Worm (Caenorhabditis elegans) whole organism, L1 larva: Measurements from ENCODE around the gene twk-6.

Source experiments
- C04F5.9 ChIP-seq: sonication (generic microtip); optimal IDR thresholded peaks from 2 replicates; lab custom pipeline; 2016; ENCODE audit warnings: missing genetic modification characterization, missing compliant biosample characterization
- C16A3.4 ChIP-seq: fragments of 150-350 bp; optimal IDR thresholded peaks from 2 replicates; lab custom pipeline; 2014; ENCODE audit warnings: missing biosample characterization, missing genetic modification characterization
- C34B4.2 ChIP-seq: sonication (generic microtip); optimal IDR thresholded peaks from 2 replicates; lab custom pipeline; 2017; ENCODE audit warnings: mild to moderate bottlenecking, missing genetic modification characterization, missing compliant biosample characterization
- F16B12.6 ChIP-seq: fragments of 150-350 bp; optimal IDR thresholded peaks from 2 replicates; lab custom pipeline; 2014; ENCODE audit warnings: missing biosample characterization, missing genetic modification characterization
- Y116A8C.19 ChIP-seq: sonication (generic microtip); optimal IDR thresholded peaks from 2 replicates; lab custom pipeline; 2016; ENCODE audit warnings: missing compliant biosample characterization, missing genetic modification characterization, borderline replicate concordance
- aha-1 ChIP-seq: fragments of 150-350 bp; optimal IDR thresholded peaks from 2 replicates; lab custom pipeline; 2014; ENCODE audit warnings: missing biosample characterization, missing genetic modification characterization
- alr-1 ChIP-seq: fragments of 200-800 bp; sonication (Bioruptor generic); optimal IDR thresholded peaks from 2 replicates; lab custom pipeline; 2018; ENCODE audit warnings: borderline replicate concordance, mild to moderate bottlenecking, missing genetic modification characterization, missing compliant biosample characterization
- aly-2 ChIP-seq: fragments of 150-350 bp; optimal IDR thresholded peaks from 2 replicates; lab custom pipeline; 2014; ENCODE audit warnings: missing biosample characterization, missing genetic modification characterization
- ama-1 ChIP-seq: fragments of 150-350 bp; optimal IDR thresholded peaks from 2 replicates; lab custom pipeline; 2014
- blmp-1 ChIP-seq: fragments of 150-350 bp; optimal IDR thresholded peaks from 2 replicates; lab custom pipeline; 2014; ENCODE audit warnings: missing biosample characterization, missing genetic modification characterization
- ceh-82 ChIP-seq, 3 experiments: fragments of 150-350 bp in 1 of 3; sonication (generic microtip) in 2 of 3; optimal IDR thresholded peaks; 2 replicates each; lab custom pipeline; 2014 to 2017; ENCODE audit warnings: missing biosample characterization in 3 of 3, missing genetic modification characterization in 3 of 3
- ceh-90 ChIP-seq: sonication (generic microtip); optimal IDR thresholded peaks from 2 replicates; lab custom pipeline; 2016; ENCODE audit warnings: missing genetic modification characterization, missing compliant biosample characterization
- dpl-1 ChIP-seq, 3 experiments: fragments of 150-350 bp in 2 of 3; sonication (generic microtip) in 1 of 3; optimal IDR thresholded peaks; 2 replicates each; lab custom pipeline; 2014 to 2017; ENCODE audit warnings: missing biosample characterization in 3 of 3, missing genetic modification characterization in 3 of 3, missing genetic modification reagents in 3 of 3
- dsc-1 ChIP-seq: sonication (generic microtip); optimal IDR thresholded peaks from 2 replicates; lab custom pipeline; 2016; ENCODE audit warnings: mild to moderate bottlenecking, missing genetic modification characterization, missing compliant biosample characterization
- efl-1 ChIP-seq, 4 experiments: fragments of 150-350 bp; optimal IDR thresholded peaks in 3 of 4; peaks in 1 of 4; 1 replicate in 1 of 4; 2 replicates in 3 of 4; lab custom pipeline; 2014; ENCODE audit warnings: missing biosample characterization in 2 of 4, missing genetic modification characterization in 2 of 4, missing genetic modification reagents in 2 of 4
- egl-13 ChIP-seq: sonication (generic microtip); optimal IDR thresholded peaks from 2 replicates; lab custom pipeline; 2016; ENCODE audit warnings: missing genotype, missing genetic modification reagents, missing genetic modification characterization, missing compliant biosample characterization
- elt-3 ChIP-seq, 6 experiments: fragments of 150-350 bp in 1 of 6; sonication (generic microtip); optimal IDR thresholded peaks; 2 replicates each; lab custom pipeline; 2017 to 2018; ENCODE audit warnings: missing biosample characterization in 6 of 6, missing genetic modification characterization in 6 of 6, inconsistent platforms in 1 of 6
- ets-5 ChIP-seq: fragments of 200-800 bp; sonication (Bioruptor generic); IDR thresholded peaks from 2 replicates; pipeline ENCODE4 v1.3.6; 2022; ENCODE audit warnings: missing genetic modification characterization, missing compliant biosample characterization
- fkh-8 ChIP-seq: sonication (generic microtip); optimal IDR thresholded peaks from 2 replicates; lab custom pipeline; 2016; ENCODE audit warnings: mild to moderate bottlenecking, missing genetic modification characterization, missing compliant biosample characterization
- fos-1 ChIP-seq: fragments of 150-350 bp; optimal IDR thresholded peaks from 2 replicates; lab custom pipeline; 2014; ENCODE audit warnings: missing biosample characterization, missing genetic modification characterization
- hlh-17 ChIP-seq: fragments of 200-800 bp; sonication (Bioruptor generic); optimal IDR thresholded peaks from 2 replicates; lab custom pipeline; 2018; ENCODE audit warnings: missing genetic modification characterization, mild to moderate bottlenecking, missing compliant biosample characterization, moderate library complexity, borderline replicate concordance
- hpl-2 ChIP-seq: fragments of 150-350 bp; optimal IDR thresholded peaks from 2 replicates; lab custom pipeline; 2014; ENCODE audit warnings: missing biosample characterization, missing genetic modification reagents, missing genetic modification characterization
- irx-1 ChIP-seq: sonication (generic microtip); optimal IDR thresholded peaks from 2 replicates; lab custom pipeline; 2016; ENCODE audit warnings: missing genetic modification characterization, missing compliant biosample characterization
- jun-1 ChIP-seq: fragments of 150-350 bp; optimal IDR thresholded peaks from 2 replicates; lab custom pipeline; 2014; ENCODE audit warnings: missing biosample characterization, missing genetic modification reagents, missing genetic modification characterization
- lin-13 ChIP-seq: fragments of 150-350 bp; optimal IDR thresholded peaks from 2 replicates; lab custom pipeline; 2014; ENCODE audit warnings: missing biosample characterization, missing genetic modification reagents, missing genetic modification characterization
- lin-14 ChIP-seq: fragments of 200-800 bp; sonication (Bioruptor generic); optimal IDR thresholded peaks from 2 replicates; lab custom pipeline; 2018; ENCODE audit warnings: mild to moderate bottlenecking, missing genetic modification characterization, moderate library complexity, missing compliant biosample characterization
- lin-39 ChIP-seq: fragments of 150-350 bp; optimal IDR thresholded peaks from 2 replicates; lab custom pipeline; 2014; ENCODE audit warnings: missing biosample characterization, missing genetic modification reagents, missing genetic modification characterization
- lir-3 ChIP-seq: sonication (generic microtip); optimal IDR thresholded peaks from 2 replicates; lab custom pipeline; 2016; ENCODE audit warnings: mild to moderate bottlenecking, missing genetic modification characterization, moderate library complexity, missing compliant biosample characterization; ENCODE audit not compliant: poor library complexity
- lsy-2 ChIP-seq, 2 experiments: fragments of 150-350 bp; optimal IDR thresholded peaks; 2 replicates each; lab custom pipeline; 2014; ENCODE audit warnings: missing biosample characterization in 2 of 2, missing genetic modification characterization in 2 of 2
- nhr-11 ChIP-seq: fragments of 150-350 bp; optimal IDR thresholded peaks from 2 replicates; lab custom pipeline; 2014; ENCODE audit warnings: missing biosample characterization, missing genetic modification characterization
- nhr-12 ChIP-seq: sonication (generic microtip); optimal IDR thresholded peaks from 2 replicates; lab custom pipeline; 2017; ENCODE audit warnings: missing biosample characterization, missing genetic modification characterization
- nhr-20 ChIP-seq: sonication (generic microtip); optimal IDR thresholded peaks from 2 replicates; lab custom pipeline; 2016; ENCODE audit warnings: mild to moderate bottlenecking, missing genetic modification characterization, missing compliant biosample characterization
- nhr-76 ChIP-seq: sonication (generic microtip); optimal IDR thresholded peaks from 2 replicates; lab custom pipeline; 2017; ENCODE audit warnings: missing biosample characterization, missing genetic modification characterization
- nhr-77 ChIP-seq: fragments of 150-350 bp; optimal IDR thresholded peaks from 2 replicates; lab custom pipeline; 2014; ENCODE audit warnings: missing biosample characterization, missing genetic modification characterization
- nhr-85 ChIP-seq: sonication (generic microtip); peaks from one replicate; lab custom pipeline; 2016; ENCODE audit warnings: missing genetic modification characterization, inconsistent platforms, missing compliant biosample characterization
- pag-3 ChIP-seq: sonication (generic microtip); optimal IDR thresholded peaks from 2 replicates; lab custom pipeline; 2017; ENCODE audit warnings: missing genetic modification characterization, mild to moderate bottlenecking, missing compliant biosample characterization, antibody characterized with exemption, borderline replicate concordance; ENCODE audit not compliant: insufficient read depth
- pax-3 ChIP-seq: fragments of 200-800 bp; sonication (Bioruptor generic); optimal IDR thresholded peaks from 2 replicates; lab custom pipeline; 2018; ENCODE audit warnings: mild to moderate bottlenecking, missing genetic modification characterization, moderate library complexity, missing compliant biosample characterization
- pqm-1 ChIP-seq: sonication (generic microtip); optimal IDR thresholded peaks from 3 replicates; lab custom pipeline; 2017; ENCODE audit warnings: missing biosample characterization, missing genetic modification characterization
- rnt-1 ChIP-seq: sonication (generic microtip); optimal IDR thresholded peaks from 2 replicates; lab custom pipeline; 2016; ENCODE audit warnings: mild to moderate bottlenecking, missing genetic modification characterization, moderate library complexity, missing compliant biosample characterization
- snpc-4 ChIP-seq: fragments of 150-350 bp; optimal IDR thresholded peaks from 2 replicates; lab custom pipeline; 2014; ENCODE audit warnings: missing biosample characterization, missing genetic modification characterization
- sox-4 ChIP-seq: sonication (generic microtip); optimal IDR thresholded peaks from 2 replicates; lab custom pipeline; 2016; ENCODE audit warnings: missing genetic modification characterization, missing compliant biosample characterization
- sptf-1 ChIP-seq: fragments of 150-350 bp; optimal IDR thresholded peaks from 2 replicates; lab custom pipeline; 2014; ENCODE audit warnings: missing biosample characterization, missing genetic modification characterization
- tbx-2 ChIP-seq: sonication (generic microtip); optimal IDR thresholded peaks from 2 replicates; lab custom pipeline; 2016; ENCODE audit warnings: missing genetic modification characterization, missing compliant biosample characterization
- unc-130 ChIP-seq: fragments of 150-350 bp; optimal IDR thresholded peaks from 2 replicates; lab custom pipeline; 2017; ENCODE audit warnings: missing biosample characterization, missing genetic modification characterization, inconsistent platforms
- unc-30 ChIP-seq: sonication (generic microtip); optimal IDR thresholded peaks from 2 replicates; lab custom pipeline; 2017; ENCODE audit warnings: missing biosample characterization, missing genetic modification characterization
- unc-62 ChIP-seq: fragments of 150-350 bp; optimal IDR thresholded peaks from 2 replicates; lab custom pipeline; 2014; ENCODE audit warnings: missing biosample characterization, missing genetic modification reagents, missing genetic modification characterization
- unc-98 ChIP-seq: fragments of 200-800 bp; sonication (Bioruptor generic); IDR thresholded peaks from 2 replicates; pipeline ENCODE4 v1.3.6; 2022; ENCODE audit warnings: missing genetic modification characterization, missing compliant biosample characterization
- vab-15 ChIP-seq: sonication (generic microtip); optimal IDR thresholded peaks from 2 replicates; lab custom pipeline; 2017; ENCODE audit warnings: missing genotype, mild to moderate bottlenecking, missing genetic modification characterization, missing compliant biosample characterization
- xbp-1 ChIP-seq: sonication (generic microtip); optimal IDR thresholded peaks from 2 replicates; lab custom pipeline; 2016; ENCODE audit warnings: missing genetic modification characterization, missing compliant biosample characterization
- zip-4 ChIP-seq: fragments of 200-800 bp; sonication (Bioruptor generic); optimal IDR thresholded peaks from 2 replicates; lab custom pipeline; 2018; ENCODE audit warnings: mild to moderate bottlenecking, missing genetic modification characterization, moderate library complexity, missing compliant biosample characterization
- ztf-11 ChIP-seq, 2 experiments: sonication (generic microtip); optimal IDR thresholded peaks; 2 replicates each; lab custom pipeline; 2016 to 2017; ENCODE audit warnings: missing genetic modification characterization in 2 of 2, missing biosample characterization in 1 of 2, missing compliant biosample characterization in 1 of 2
- ztf-4 ChIP-seq: fragments of 150-350 bp; optimal IDR thresholded peaks from 2 replicates; lab custom pipeline; 2014; ENCODE audit warnings: missing biosample characterization, missing genetic modification characterization

The twk-6 gene

DNA sequence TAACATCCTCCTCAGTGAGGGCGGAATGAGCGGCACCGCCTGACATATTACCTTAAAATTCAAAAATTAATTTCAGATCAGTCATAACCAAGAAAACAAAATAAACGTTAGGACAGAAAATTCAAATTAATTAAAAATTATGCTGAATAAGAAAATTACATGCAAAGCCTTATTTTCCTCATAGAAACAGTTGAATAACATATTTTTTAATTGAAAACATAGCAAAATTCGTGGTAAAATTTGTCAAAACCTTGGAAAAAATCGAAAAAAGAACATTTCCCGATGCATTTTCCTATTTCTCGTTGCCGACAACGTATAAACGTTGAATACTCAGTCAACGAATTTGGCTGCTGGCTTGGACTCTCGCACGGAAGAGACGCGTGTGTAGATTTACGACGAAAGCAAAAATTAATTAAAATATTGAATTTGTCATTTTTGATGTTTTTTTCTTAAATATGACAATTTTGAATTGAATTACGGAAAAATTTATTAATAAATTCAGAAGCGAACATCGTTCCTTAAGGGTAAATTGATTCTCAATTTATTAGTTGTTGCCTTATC is 11.4 kb downstream of the twk-6 start, which contains the start of the genes rps-0 and rbg-3 (continued):
- TF ChIP-seq ama-1 (no peak), ets-5 (no peak), fkh-8 (tag; lab: Kevin White, UChicago) (peak; percentile 94), ztf-4 (peak; percentile 84), pax-3 (peak; percentile 75), F16B12.6 (tag; lab: Kevin White, UChicago) (peak; percentile 71), lsy-2 (tag; optimal IDR thresholded peaks at IDR 0.05; lab: Kevin White, UChicago) (peak; percentile 97), Y116A8C.19 (tag; lab: Kevin White, UChicago) (no peak), zip-4 (GFP tag; lab: Kevin White, UChicago) (peak; percentile 74), alr-1 (tag; lab: Kevin White, UChicago) (no peak), unc-98 (no peak; the same call in 1 of the 2 replicates), nhr-12 (tag; lab: Kevin White, UChicago) (no peak), lir-3 (tag; lab: Kevin White, UChicago) (peak; percentile 75), unc-130 (tag; lab: Kevin White, UChicago) (peak; percentile 97), pag-3 (tag; lab: Kevin White, UChicago) (no peak), egl-13 (tag; lab: Kevin White, UChicago) (peak; percentile 82), ztf-11 (tag; optimal IDR thresholded peaks at IDR 0.05; lab: Kevin White, UChicago) (peak in 1 of 2 experiments; percentile 72), dsc-1 (tag; lab: Kevin White, UChicago) (peak; percentile 92), rnt-1 (peak; percentile 92), irx-1 (tag; lab: Kevin White, UChicago) (peak; percentile 85), lin-14 (peak; percentile 95), C34B4.2 (tag; lab: Kevin White, UChicago) (no peak), nhr-77 (tag; lab: Kevin White, UChicago) (peak; percentile 89), pqm-1 (tag; lab: Kevin White, UChicago) (no peak), snpc-4 (tag; lab: Kevin White, UChicago) (peak; percentile 47), elt-3 (tag; optimal IDR thresholded peaks at IDR 0.05; lab: Kevin White, UChicago) (peak in 5 of 6 experiments; percentile 13 to 90 (median 75)), hlh-17 (no peak), nhr-85 (tag; lab: Kevin White, UChicago) (peak; percentile 95), tbx-2 (tag; lab: Kevin White, UChicago) (peak; percentile 93), fos-1 (tag; lab: Kevin White, UChicago) (peak; percentile 88), C04F5.9 (tag; lab: Kevin White, UChicago) (peak; percentile 99), dpl-1 (GFP tag; optimal IDR thresholded peaks at IDR 0.05; lab: Kevin White, UChicago) (peak; percentile 88 to 93 (median 93)), jun-1 (tag; lab: Kevin White, UChicago) (peak; percentile 90), C16A3.4 (tag; lab: Kevin White, UChicago) (peak; percentile 97), sox-4 (tag; lab: Kevin White, UChicago) (peak; percentile 64), sptf-1 (no peak), unc-62 (GFP tag; lab: Kevin White, UChicago) (no peak), lin-39 (tag; lab: Kevin White, UChicago) (peak; percentile 77), unc-30 (tag; lab: Kevin White, UChicago) (no peak), nhr-20 (tag; lab: Kevin White, UChicago) (peak; percentile 91), aha-1 (tag; lab: Kevin White, UChicago) (peak; percentile 2), ceh-90 (tag; lab: Kevin White, UChicago) (peak; percentile 20), vab-15 (peak; percentile 77), xbp-1 (tag; lab: Kevin White, UChicago) (peak; percentile 93), hpl-2 (GFP tag; lab: Kevin White, UChicago) (peak; percentile 55), blmp-1 (tag; lab: Kevin White, UChicago) (peak; percentile 89), ceh-82 (tag; optimal IDR thresholded peaks at IDR 0.05; lab: Kevin White, UChicago) (peak; percentile 93 to 94 (median 93)), lin-13 (GFP tag; lab: Kevin White, UChicago) (peak; percentile 90), efl-1 (optimal IDR thresholded peaks at IDR 0.05; lab: Kevin White, UChicago) (peak; percentile 94 to 95), efl-1 (GFP tag; optimal IDR thresholded peaks at IDR 0.05 in 1 of 2; lab: Kevin White, UChicago) (peak; percentile 88 to 99), nhr-76 (tag; lab: Kevin White, UChicago) (no peak), aly-2 (tag; lab: Kevin White, UChicago) (peak; percentile 66), nhr-11 (tag; lab: Kevin White, UChicago) (peak; percentile 74)
